Fruit fly (Drosophila melanogaster): ENCODE results near the gene Naa40.

Gene Naa40

DNA sequence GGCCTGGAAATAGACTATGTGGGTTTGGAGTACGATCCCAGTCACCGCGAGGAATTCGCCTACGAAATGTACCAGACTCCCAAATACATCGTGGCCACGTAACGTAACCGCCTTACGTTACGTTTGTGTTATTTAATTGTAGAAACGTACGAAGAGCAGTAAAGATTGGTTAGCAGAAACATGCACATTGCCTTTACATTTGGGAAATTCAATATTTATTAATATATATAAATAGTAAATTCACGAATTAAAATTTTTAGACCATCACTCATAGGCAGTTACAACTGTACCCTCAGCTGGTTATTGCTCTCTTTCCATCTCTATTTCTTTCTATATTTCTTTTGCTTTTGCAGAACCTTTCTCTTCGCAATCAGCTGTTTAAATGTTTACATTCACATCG is 13.1 kb upstream of the Naa40 start, which contains the start of gene Gnpnat (continued):
- no peak for TF ChIP-seq CG4404 (GFP tag; IDR thresholded peaks at IDR 0.05)
- TF ChIP-seq Med (GFP tag) = peak; percentile 44
- peak; percentile 63 for TF ChIP-seq phol (tag; optimal IDR thresholded peaks at IDR 0.05)
- TF ChIP-seq crol (GFP tag; IDR thresholded peaks at IDR 0.05) = no peak
- TF ChIP-seq CG4328 (GFP tag; optimal IDR thresholded peaks at IDR 0.05) = no peak
- TF ChIP-seq CG18599 (GFP tag; optimal IDR thresholded peaks at IDR 0.05) = peak; percentile 81
- TF ChIP-seq vfl (GFP tag; optimal IDR thresholded peaks at IDR 0.05) = no peak
- peak; percentile 22 for TF ChIP-seq CG12155 (GFP tag; optimal IDR thresholded peaks at IDR 0.05)
- TF ChIP-seq corto (GFP tag; optimal IDR thresholded peaks at IDR 0.05) = peak; percentile 57
- TF ChIP-seq unpg (GFP tag; optimal IDR thresholded peaks at IDR 0.05) = peak; percentile 80
- no peak for TF ChIP-seq kah (GFP tag; optimal IDR thresholded peaks at IDR 0.05)
- TF ChIP-seq gfzf (GFP tag; optimal IDR thresholded peaks at IDR 0.05) = no peak
- no peak for TF ChIP-seq CG33213 (GFP tag; optimal IDR thresholded peaks at IDR 0.05)
- no peak for TF ChIP-seq sisA (GFP tag; IDR thresholded peaks at IDR 0.05)
- peak; percentile 5 for TF ChIP-seq CG30431 (GFP tag; optimal IDR thresholded peaks at IDR 0.05)
- TF ChIP-seq CG1832 (GFP tag; optimal IDR thresholded peaks at IDR 0.05) = no peak
- TF ChIP-seq ase (GFP tag; IDR thresholded peaks at IDR 0.05) = no peak
- TF ChIP-seq Sox102F (GFP tag; optimal IDR thresholded peaks at IDR 0.05) = peak; percentile 63
- no peak for TF ChIP-seq CG6654 (GFP tag; optimal IDR thresholded peaks at IDR 0.05)
- TF ChIP-seq E2f2 (GFP tag; IDR thresholded peaks at IDR 0.05) = no peak
- peak; percentile 48 for TF ChIP-seq Oli (tag; optimal IDR thresholded peaks at IDR 0.05)
- peak; percentile 54 for TF ChIP-seq nmo (GFP tag; optimal IDR thresholded peaks at IDR 0.05)
- TF ChIP-seq CG1529 (GFP tag; optimal IDR thresholded peaks at IDR 0.05) = peak; percentile 7
- TF ChIP-seq Dfd (GFP tag; optimal IDR thresholded peaks at IDR 0.05) = no peak
- TF ChIP-seq onecut (GFP tag; IDR thresholded peaks at IDR 0.05) = peak; percentile 58
- TF ChIP-seq pita (GFP tag; optimal IDR thresholded peaks at IDR 0.05) = no peak
- TF ChIP-seq stwl (tag; optimal IDR thresholded peaks at IDR 0.05) = no peak
- no peak for TF ChIP-seq Opbp (GFP tag; IDR thresholded peaks at IDR 0.05; ENCODE audit: partially characterized antibody)
- TF ChIP-seq CG10959 (GFP tag; IDR thresholded peaks at IDR 0.05) = no peak
- no peak for TF ChIP-seq bigmax (GFP tag; optimal IDR thresholded peaks at IDR 0.05)
- peak; percentile 67 for TF ChIP-seq PHDP (tag; optimal IDR thresholded peaks at IDR 0.05)
- TF ChIP-seq crc (GFP tag; optimal IDR thresholded peaks at IDR 0.05) = no peak
- no peak for TF ChIP-seq Dll (GFP tag; IDR thresholded peaks at IDR 0.05; ENCODE audit: partially characterized antibody)
- TF ChIP-seq Rfx (GFP tag; IDR thresholded peaks at IDR 0.05) = no peak
- peak; percentile 17 to 32 for TF ChIP-seq Pdp1 (GFP tag; optimal IDR thresholded peaks at IDR 0.05)
- TF ChIP-seq fd102C (GFP tag; optimal IDR thresholded peaks at IDR 0.05) = no peak
- no peak for TF ChIP-seq ato (GFP tag; IDR thresholded peaks at IDR 0.05; ENCODE audit: partially characterized antibody)
- TF ChIP-seq ro (GFP tag; IDR thresholded peaks at IDR 0.05) = no peak
- no peak for TF ChIP-seq TFAM (GFP tag; optimal IDR thresholded peaks at IDR 0.05)
- TF ChIP-seq ATbp (GFP tag; optimal IDR thresholded peaks at IDR 0.05) = peak; percentile 53
- no peak for TF ChIP-seq sc (optimal IDR thresholded peaks at IDR 0.05)
- TF ChIP-seq sc (GFP tag; optimal IDR thresholded peaks at IDR 0.05) = no peak
- no peak for TF ChIP-seq Sry-β (GFP tag; optimal IDR thresholded peaks at IDR 0.05)
- no peak for TF ChIP-seq CG17186 (GFP tag; optimal IDR thresholded peaks at IDR 0.05)
- no peak for TF ChIP-seq CG32772 (GFP tag; IDR thresholded peaks at IDR 0.05)
- TF ChIP-seq kay (GFP tag; optimal IDR thresholded peaks at IDR 0.05) = no peak
- no peak for TF ChIP-seq luna (GFP tag; optimal IDR thresholded peaks at IDR 0.05)
- TF ChIP-seq amos (GFP tag; IDR thresholded peaks at IDR 0.05; ENCODE audit: partially characterized antibody) = no peak
- peak; percentile 60 for TF ChIP-seq gsb-n (tag; optimal IDR thresholded peaks at IDR 0.05)
- no peak for TF ChIP-seq Drgx (GFP tag; IDR thresholded peaks at IDR 0.05)
- no peak for TF ChIP-seq CG16813 (GFP tag; IDR thresholded peaks at IDR 0.05; ENCODE audit: partially characterized antibody)
